Fruit fly (Drosophila melanogaster) Kc167 (cell line): Measurements from ENCODE around the gene TfIIB.

Experiments used
- Myc ChIP-seq: fragments of >200 bp; optimal IDR thresholded peaks from 2 replicates; lab custom pipeline; 2017; ENCODE audit warnings: missing external identifiers
- Sin3A ChIP-seq: fragments of >200 bp; optimal IDR thresholded peaks from 2 replicates; lab custom pipeline; 2018; ENCODE audit warnings: missing external identifiers
- h ChIP-seq: fragments of >200 bp; optimal IDR thresholded peaks from 3 replicates; lab custom pipeline; 2018; ENCODE audit warnings: missing external identifiers
- insv ChIP-seq: fragments of >200 bp; optimal IDR thresholded peaks from 3 replicates; lab custom pipeline; 2018; ENCODE audit warnings: missing external identifiers
- psq ChIP-seq: fragments of >200 bp; optimal IDR thresholded peaks from 2 replicates; lab custom pipeline; 2017; ENCODE audit warnings: missing external identifiers
- ttk ChIP-seq: sonication (Bioruptor generic); optimal IDR thresholded peaks from 2 replicates; lab custom pipeline; 2017; ENCODE audit warnings: missing external identifiers

Gene TfIIB

DNA sequence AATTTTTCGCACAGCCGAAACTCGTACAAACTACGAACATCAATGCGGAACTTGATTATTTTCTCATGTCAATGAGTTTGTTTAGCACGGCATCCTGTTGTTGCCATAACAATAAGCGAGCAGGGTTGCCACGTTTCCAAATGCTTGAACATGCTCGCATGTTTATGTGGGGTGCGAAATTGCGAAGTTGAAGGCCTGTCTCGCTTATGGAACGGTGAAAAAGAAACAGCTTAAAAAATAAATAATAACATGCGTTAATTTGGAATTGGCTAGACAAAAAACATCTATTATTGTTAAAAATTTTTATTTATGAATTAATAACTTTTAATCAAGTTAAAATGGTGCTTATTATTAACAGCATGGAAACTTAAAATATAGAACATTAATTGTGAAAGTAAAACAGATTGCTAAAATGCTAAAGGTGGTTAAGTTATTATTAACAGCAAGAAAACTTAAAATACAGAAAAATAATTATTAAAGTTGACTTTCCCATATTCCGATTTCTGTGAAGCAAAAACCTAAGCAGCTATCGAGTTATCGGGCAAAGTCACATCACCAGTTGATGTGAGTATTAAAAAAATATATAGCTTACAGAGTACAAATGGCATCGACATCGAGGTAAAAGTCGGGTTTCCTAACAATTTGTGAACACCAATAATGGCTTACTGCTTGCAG lies at the start of gene TfIIB, which contains the start of gene Bug22:
TfIIB (plus strand) TSS at position 537 of the 675 bp plus-strand sequence.
Bug22 (minus strand) TSS at position 117 of the 675 bp plus-strand sequence.
- TF ChIP-seq insv (lab: Kevin White, UChicago), result no peak
- no peak for TF ChIP-seq Myc
- no peak for TF ChIP-seq ttk (lab: Kevin White, UChicago)
- TF ChIP-seq psq (lab: Kevin White, UChicago), result no peak
- no peak for TF ChIP-seq h (lab: Kevin White, UChicago)
- no peak for TF ChIP-seq Sin3A

DNA sequence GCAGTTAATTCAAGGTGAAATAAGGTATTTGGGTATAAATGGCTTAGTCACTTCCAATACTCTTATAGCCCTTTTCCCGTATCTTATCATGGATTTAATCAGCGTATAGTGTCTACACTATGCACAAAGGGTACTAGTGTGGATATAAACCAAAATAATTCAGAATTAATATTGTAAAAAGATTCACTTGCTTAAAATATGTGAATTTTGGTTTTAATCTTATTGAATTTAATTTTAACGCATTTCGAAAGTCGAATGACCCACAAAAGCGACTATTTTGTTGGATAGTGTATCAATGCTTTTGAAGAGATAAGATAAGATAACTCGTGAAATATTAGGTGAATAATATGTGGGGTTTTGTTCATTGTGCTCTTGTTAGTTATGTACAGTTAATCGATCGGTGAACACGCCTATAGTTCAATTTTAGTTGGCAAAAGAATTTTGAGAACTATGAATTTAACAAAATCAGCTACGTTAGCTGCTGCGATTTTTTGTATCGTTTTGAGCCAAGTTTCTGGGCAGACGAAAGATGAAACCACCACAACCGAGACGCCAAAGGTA lies 49.2 kb upstream of the TfIIB start, which contains the start of gene CG5096:
CG5096 (plus strand) TSS at position 374 of the 561 bp plus-strand sequence.
- TF ChIP-seq Myc (no peak), insv (lab: Kevin White, UChicago) (no peak), ttk (lab: Kevin White, UChicago) (no peak), h (lab: Kevin White, UChicago) (no peak), psq (lab: Kevin White, UChicago) (no peak), Sin3A (no peak)

dm6 chr2L:10386208-10386805 lies 44.8 kb upstream of the TfIIB start, which contains the start of the genes Cdk1 and mRpS7:
Gene Cdk1, minus strand, starts transcription at chr2L:10386262.
Gene mRpS7, plus strand, starts transcription at chr2L:10386662.
- TF ChIP-seq psq (lab: Kevin White, UChicago), result no peak
- no peak for TF ChIP-seq Sin3A
- TF ChIP-seq h (lab: Kevin White, UChicago), result no peak
- TF ChIP-seq insv (lab: Kevin White, UChicago), result no peak
- no peak for TF ChIP-seq ttk (lab: Kevin White, UChicago)
- no peak for TF ChIP-seq Myc

DNA sequence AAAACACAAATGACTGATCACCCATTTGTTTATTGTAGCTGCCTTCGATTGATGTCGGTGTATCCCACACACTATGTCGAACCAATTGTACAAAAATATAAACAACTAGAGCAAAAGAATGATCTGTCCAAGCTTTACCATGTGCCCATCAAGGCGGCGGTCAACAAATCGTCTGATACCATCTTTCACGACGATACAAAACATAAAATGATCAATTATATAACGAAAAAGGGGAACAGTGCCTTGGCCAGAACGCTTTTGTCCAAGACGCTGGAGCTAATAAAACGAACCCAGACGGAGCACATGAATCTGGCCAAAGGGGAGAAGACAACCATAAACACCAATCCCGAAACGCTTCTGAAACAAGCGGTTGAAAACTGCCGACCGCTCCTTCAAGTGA lies 44.3 kb upstream of the TfIIB start:
- TF ChIP-seq Myc (no peak), Sin3A (no peak), ttk (lab: Kevin White, UChicago) (no peak), insv (lab: Kevin White, UChicago) (no peak), psq (lab: Kevin White, UChicago) (no peak), h (lab: Kevin White, UChicago) (no peak)

dm6 chr2L:10387869-10388726 lies 43.0 kb upstream of the TfIIB start, which contains the start of gene da:
Gene da, plus strand, starts transcription at chr2L:10388105.
- TF ChIP-seq insv (lab: Kevin White, UChicago) (no peak), ttk (lab: Kevin White, UChicago) (no peak), psq (lab: Kevin White, UChicago) (no peak), Myc (no peak), Sin3A (no peak)

DNA sequence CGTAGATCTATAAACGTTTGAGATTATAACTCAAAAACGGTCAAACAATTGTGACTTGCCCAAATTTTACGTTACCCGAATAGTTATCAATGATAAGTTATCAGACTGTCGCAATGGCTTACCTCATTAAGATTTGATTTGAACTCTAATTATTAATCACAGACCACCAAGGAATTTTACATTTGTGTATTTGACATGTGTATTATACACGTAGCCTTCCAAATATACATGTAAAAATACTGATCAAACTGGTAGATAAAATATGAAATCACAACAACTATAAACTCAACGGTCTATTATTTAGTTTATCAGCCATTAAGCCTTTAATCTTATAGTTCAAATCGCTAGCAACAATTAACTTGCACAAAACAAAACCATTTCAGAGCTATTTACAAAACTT lies 37.7 kb upstream of the TfIIB start:
- TF ChIP-seq psq (lab: Kevin White, UChicago), result no peak

DNA sequence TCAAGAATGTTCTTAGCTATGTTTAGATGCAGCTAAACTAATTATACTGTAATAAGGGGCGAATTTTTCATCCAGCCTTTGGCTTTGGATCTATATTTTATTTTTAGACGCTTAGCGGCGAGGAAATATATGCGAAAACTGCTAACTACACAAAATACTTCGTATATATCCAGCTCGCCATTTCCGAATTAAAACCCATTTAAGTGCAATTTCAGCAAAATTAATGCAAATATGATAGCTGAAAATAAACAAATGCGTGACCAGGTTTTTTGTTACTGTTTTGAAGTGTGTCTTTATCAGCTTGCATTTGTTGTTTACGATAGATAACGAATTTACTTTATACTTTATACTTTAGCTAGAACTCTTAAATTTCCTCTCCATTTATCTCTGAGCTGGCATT lies 36.1 kb upstream of the TfIIB start:
- TF ChIP-seq psq (lab: Kevin White, UChicago) (no peak), Sin3A (no peak), insv (lab: Kevin White, UChicago) (no peak), h (lab: Kevin White, UChicago) (no peak), Myc (no peak), ttk (lab: Kevin White, UChicago) (no peak)

DNA sequence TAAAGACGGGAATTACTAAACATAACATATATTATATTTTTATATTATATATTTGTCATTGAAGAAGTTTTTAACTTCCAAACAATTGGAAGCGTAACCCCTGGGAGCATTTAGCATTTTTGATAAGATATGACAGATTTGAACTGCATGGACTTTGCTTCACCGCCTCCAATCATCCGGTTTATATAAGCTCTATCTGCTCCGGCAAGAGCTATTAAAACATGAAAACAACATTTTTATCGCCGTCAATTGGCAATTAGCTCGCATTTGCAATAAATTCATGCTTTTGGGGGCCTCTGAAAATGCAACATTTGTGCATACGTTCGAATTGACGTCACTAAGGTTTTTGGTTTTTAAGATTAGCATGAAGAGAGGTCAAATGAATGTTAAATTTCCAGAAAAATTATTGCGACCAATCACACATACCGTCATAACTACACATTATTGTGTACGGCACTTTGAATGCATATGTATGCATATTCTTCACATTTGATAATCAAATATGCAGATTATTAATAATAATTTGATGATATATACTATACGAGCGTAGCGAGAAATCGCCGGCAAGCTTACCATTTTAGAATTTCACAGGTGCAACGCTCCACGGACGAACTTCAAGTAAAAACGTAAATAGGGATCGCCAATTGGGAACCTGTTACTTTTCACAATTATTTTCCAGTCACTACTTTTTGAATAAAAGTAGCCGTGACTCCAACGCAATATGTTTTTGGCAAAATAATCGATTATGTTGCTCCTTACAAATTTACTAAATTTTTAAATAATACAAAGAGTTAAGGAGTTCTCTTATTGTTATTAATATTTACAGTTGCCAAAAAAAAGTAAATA lies 35.3 kb upstream of the TfIIB start, which contains the start of gene Mdh1:
Mdh1 (minus strand) TSS at position 691 of the 846 bp plus-strand sequence.
- peak; percentile 52 for TF ChIP-seq psq (lab: Kevin White, UChicago)
- no peak for TF ChIP-seq h (lab: Kevin White, UChicago)

DNA sequence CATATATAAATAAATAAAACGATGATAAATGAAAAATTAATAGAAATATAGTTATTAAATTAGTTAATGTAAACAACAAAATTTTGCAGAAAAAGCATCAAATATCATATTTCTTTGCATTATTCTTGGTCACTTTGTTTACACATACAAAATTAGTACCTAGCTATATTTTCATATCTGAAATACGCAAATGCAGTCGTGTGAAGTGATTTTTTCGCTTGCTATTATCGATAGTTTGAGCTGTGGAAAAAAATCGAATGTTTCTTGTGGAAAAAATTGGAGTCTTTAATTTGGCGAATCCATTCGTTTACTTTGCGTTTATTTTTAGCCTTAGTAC lies 34.7 kb upstream of the TfIIB start, which contains the start of gene Cnot4:
Cnot4 (plus strand) TSS at position 229 of the 337 bp plus-strand sequence.
- TF ChIP-seq psq (lab: Kevin White, UChicago) (peak; percentile 31), ttk (lab: Kevin White, UChicago) (no peak)

dm6 chr2L:10396877-10397587 lies 34.1 kb upstream of the TfIIB start:
- TF ChIP-seq insv (lab: Kevin White, UChicago) (no peak), h (lab: Kevin White, UChicago) (no peak)
